Fruit fly (Drosophila melanogaster): ENCODE results near the gene Mayo.

The Mayo gene

DNA sequence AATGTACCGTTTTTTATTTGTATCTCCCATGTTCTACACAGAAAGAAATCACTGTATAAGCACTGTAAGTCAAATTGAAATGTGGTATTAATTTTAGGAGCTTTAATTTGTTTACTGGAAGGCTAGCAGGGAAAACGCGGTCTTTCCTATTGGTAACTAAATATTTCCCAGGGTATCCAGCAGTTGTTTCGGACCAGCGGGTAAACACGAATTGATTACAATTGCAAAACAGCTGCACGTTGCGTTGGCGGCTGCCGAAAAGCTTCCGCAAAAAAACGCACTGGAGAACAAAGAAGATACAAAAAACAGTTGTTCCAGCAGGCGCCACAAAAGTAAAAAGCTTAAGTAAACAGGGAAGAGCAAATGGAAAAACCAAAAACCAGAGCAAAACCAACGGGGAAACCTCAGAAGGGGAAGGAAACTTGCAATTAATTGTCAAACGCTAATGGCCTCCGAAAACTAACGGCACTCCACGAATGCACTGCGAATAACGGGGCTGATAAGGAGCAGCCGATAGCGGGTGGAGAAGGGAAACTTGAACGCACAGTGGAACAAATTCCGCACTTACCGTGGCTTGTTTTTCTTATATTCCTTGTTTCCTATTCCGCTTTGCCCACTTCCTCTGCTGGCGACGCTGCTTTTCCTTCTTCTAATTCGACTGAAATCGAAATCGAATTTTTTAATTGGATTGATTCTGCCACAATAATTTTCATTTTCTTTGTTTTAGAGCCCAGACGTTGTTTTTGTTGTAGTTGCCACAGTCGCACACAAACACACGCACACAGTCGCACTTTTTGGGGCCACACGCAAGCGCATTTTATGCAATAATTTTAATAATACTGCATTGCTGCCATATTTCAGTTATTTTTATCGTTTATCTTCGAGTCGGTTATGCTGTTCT is 48.9 kb downstream of the Mayo start (continued):
- no peak for TF ChIP-seq Ets97D (GFP tag; optimal IDR thresholded peaks at IDR 0.05)
- TF ChIP-seq caup (GFP tag; optimal IDR thresholded peaks at IDR 0.05; ENCODE audit: severe bottlenecking) = no peak
- no peak for TF ChIP-seq jigr1 (GFP tag; IDR thresholded peaks at IDR 0.05)
- TF ChIP-seq CG7372 (GFP tag; IDR thresholded peaks at IDR 0.05) = no peak
- TF ChIP-seq CG12659 (GFP tag; optimal IDR thresholded peaks at IDR 0.05) = no peak
- no peak for TF ChIP-seq Dbx (GFP tag; IDR thresholded peaks at IDR 0.05)
- peak; percentile 11 for TF ChIP-seq HmgZ (tag; optimal IDR thresholded peaks at IDR 0.05)
- TF ChIP-seq vvl (GFP tag; IDR thresholded peaks at IDR 0.05) = no peak; the same call in none of the 2 replicates
- no peak for TF ChIP-seq Neu2 (GFP tag; optimal IDR thresholded peaks at IDR 0.05; ENCODE audit: borderline replicate concordance)
- TF ChIP-seq CG4282 (GFP tag; optimal IDR thresholded peaks at IDR 0.05) = peak; percentile 74
- no peak for TF ChIP-seq ato (GFP tag; IDR thresholded peaks at IDR 0.05; ENCODE audit: partially characterized antibody)
- no peak for TF ChIP-seq gce (GFP tag; IDR thresholded peaks at IDR 0.05)
- TF ChIP-seq CG4617 (GFP tag; optimal IDR thresholded peaks at IDR 0.05; ENCODE audit: borderline replicate concordance) = no peak
- no peak for TF ChIP-seq Mes4 (GFP tag; optimal IDR thresholded peaks at IDR 0.05)
- TF ChIP-seq CG10147 (GFP tag; optimal IDR thresholded peaks at IDR 0.05) = no peak
- TF ChIP-seq CG5245 (GFP tag; optimal IDR thresholded peaks at IDR 0.05) = no peak
- TF ChIP-seq ttk (GFP tag; IDR thresholded peaks at IDR 0.05) = no peak
- 0 out of 3 replicates have a peak, but pooled peaks have one; percentile 7 for TF ChIP-seq CG2889 (GFP tag; IDR thresholded peaks at IDR 0.05)
- TF ChIP-seq ab (GFP tag; optimal IDR thresholded peaks at IDR 0.05) = no peak
- TF ChIP-seq sima (GFP tag; optimal IDR thresholded peaks at IDR 0.05) = no peak
- no peak for TF ChIP-seq ftz-f1 (GFP tag; optimal IDR thresholded peaks at IDR 0.05)
- TF ChIP-seq nom (GFP tag; optimal IDR thresholded peaks at IDR 0.05) = no peak
- no peak for TF ChIP-seq crc (GFP tag; optimal IDR thresholded peaks at IDR 0.05)
- TF ChIP-seq tna (GFP tag; IDR thresholded peaks at IDR 0.05; ENCODE audit: partially characterized antibody) = no peak
- no peak for TF ChIP-seq gro (GFP tag; optimal IDR thresholded peaks at IDR 0.05)
- TF ChIP-seq pb (GFP tag; optimal IDR thresholded peaks at IDR 0.05) = no peak
- TF ChIP-seq CG33213 (GFP tag; optimal IDR thresholded peaks at IDR 0.05) = no peak
- peak; percentile 55 for TF ChIP-seq mam (GFP tag; optimal IDR thresholded peaks at IDR 0.05)
- TF ChIP-seq pho (GFP tag; optimal IDR thresholded peaks at IDR 0.05) = peak; percentile 47
- TF ChIP-seq CG3281 (GFP tag; optimal IDR thresholded peaks at IDR 0.05) = no peak
- TF ChIP-seq gem (tag; optimal IDR thresholded peaks at IDR 0.05) = peak; percentile 68
- peak; percentile 49 for TF ChIP-seq Chrac-16 (GFP tag; optimal IDR thresholded peaks at IDR 0.05)
- no peak for TF ChIP-seq TFAM (GFP tag; optimal IDR thresholded peaks at IDR 0.05)
- peak; percentile 40 for TF ChIP-seq CG6272 (GFP tag; IDR thresholded peaks at IDR 0.05)
- no peak for TF ChIP-seq CG6791 (GFP tag; IDR thresholded peaks at IDR 0.05; ENCODE audit: partially characterized antibody)
- peak; percentile 44 for TF ChIP-seq CG8388 (GFP tag; optimal IDR thresholded peaks at IDR 0.05)
- peak; percentile 3 for TF ChIP-seq HLH54F (GFP tag; optimal IDR thresholded peaks at IDR 0.05)
- TF ChIP-seq unpg (GFP tag; optimal IDR thresholded peaks at IDR 0.05) = peak; percentile 64
- no peak for TF ChIP-seq lola (GFP tag; optimal IDR thresholded peaks at IDR 0.05)
- TF ChIP-seq Atf3 (GFP tag; optimal IDR thresholded peaks at IDR 0.05) = no peak
- no peak for TF ChIP-seq gcm (GFP tag; optimal IDR thresholded peaks at IDR 0.05)
- no peak for TF ChIP-seq CG15479 (GFP tag; optimal IDR thresholded peaks at IDR 0.05)
- peak; percentile 45 for TF ChIP-seq ind (GFP tag; optimal IDR thresholded peaks at IDR 0.05)
- TF ChIP-seq CG6854 (GFP tag; optimal IDR thresholded peaks at IDR 0.05) = no peak
- TF ChIP-seq CoRest (tag; optimal IDR thresholded peaks at IDR 0.05) = peak; percentile 14
- TF ChIP-seq CG9215 (GFP tag; IDR thresholded peaks at IDR 0.05) = no peak
- no peak for TF ChIP-seq CG8359 (GFP tag; optimal IDR thresholded peaks at IDR 0.05; ENCODE audit: borderline replicate concordance)
- TF ChIP-seq Sry-δ (GFP tag; optimal IDR thresholded peaks at IDR 0.05) = no peak
- no peak for TF ChIP-seq sd (tag; optimal IDR thresholded peaks at IDR 0.05)

Measured in whole organism, embryonic.